Fruit fly (Drosophila melanogaster) whole organism, prepupa: Measurements from ENCODE around the gene CG43345.

Experiments used
- CG10631 ChIP-seq: fragments of 200-800 bp; sonication (Bioruptor generic); optimal IDR thresholded peaks from 2 replicates; lab custom pipeline; 2016; ENCODE audit warnings: missing biosample characterization, missing genetic modification characterization
- CG10669 ChIP-seq: fragments of 200-800 bp; sonication (Bioruptor generic); optimal IDR thresholded peaks from 3 replicates; lab custom pipeline; 2018; ENCODE audit warnings: missing biosample characterization, mild to moderate bottlenecking, missing genetic modification characterization, moderate library complexity
- CG11294 ChIP-seq: fragments of 200-800 bp; sonication (Bioruptor generic); IDR thresholded peaks from 2 replicates; pipeline ENCODE4 v1.3.6; 2022; ENCODE audit warnings: missing biosample characterization, missing genetic modification characterization
- CG11902 ChIP-seq: fragments of 200-800 bp; sonication (Bioruptor generic); optimal IDR thresholded peaks from 3 replicates; lab custom pipeline; 2016; ENCODE audit warnings: missing biosample characterization, missing genetic modification characterization
- CG15336 ChIP-seq: fragments of 200-800 bp; sonication (Bioruptor generic); IDR thresholded peaks from 2 replicates; pipeline ENCODE4 v1.3.6; 2022; ENCODE audit warnings: missing biosample characterization, missing genetic modification characterization
- CG1621 ChIP-seq: fragments of 200-800 bp; sonication (Bioruptor generic); optimal IDR thresholded peaks from 3 replicates; lab custom pipeline; 2018; ENCODE audit warnings: missing biosample characterization, mild to moderate bottlenecking, missing genetic modification characterization
- CG32006 ChIP-seq: fragments of 200-800 bp; sonication (Bioruptor generic); optimal IDR thresholded peaks from 3 replicates; lab custom pipeline; 2017; ENCODE audit warnings: missing biosample characterization, mild to moderate bottlenecking, missing genetic modification characterization
- CG6163 ChIP-seq: fragments of 200-800 bp; sonication (Bioruptor generic); IDR thresholded peaks from 3 replicates; pipeline ENCODE4 v1.3.6; 2022; ENCODE audit warnings: missing biosample characterization, missing genetic modification characterization
- CG6276 ChIP-seq: fragments of 200-800 bp; sonication (Bioruptor generic); optimal IDR thresholded peaks from 2 replicates; lab custom pipeline; 2017; ENCODE audit warnings: missing biosample characterization, mild to moderate bottlenecking, missing genetic modification characterization
- CG6808 ChIP-seq: fragments of 200-800 bp; sonication (Bioruptor generic); optimal IDR thresholded peaks from 3 replicates; lab custom pipeline; 2017; ENCODE audit warnings: missing biosample characterization, missing genetic modification characterization, mild to moderate bottlenecking, moderate library complexity, missing genetic modification reagents
- CG6854 ChIP-seq: fragments of 200-800 bp; sonication (Bioruptor generic); optimal IDR thresholded peaks from 2 replicates; lab custom pipeline; 2017; ENCODE audit warnings: missing biosample characterization, mild to moderate bottlenecking, missing genetic modification characterization
- CG7368 ChIP-seq: fragments of 200-800 bp; sonication (Bioruptor generic); optimal IDR thresholded peaks from 3 replicates; lab custom pipeline; 2016; ENCODE audit warnings: missing biosample characterization, missing genetic modification characterization
- CG8119 ChIP-seq: fragments of 200-800 bp; sonication (Bioruptor generic); IDR thresholded peaks from 3 replicates; pipeline ENCODE4 v1.3.6; 2022; ENCODE audit warnings: missing biosample characterization, missing genetic modification characterization
- Eip75B ChIP-seq: fragments of 200-800 bp; sonication (Bioruptor generic); optimal IDR thresholded peaks from 3 replicates; lab custom pipeline; 2016; ENCODE audit warnings: missing biosample characterization, missing genetic modification characterization
- Eip78C ChIP-seq: fragments of 200-800 bp; sonication (Bioruptor generic); peaks from one replicate; lab custom pipeline; 2016; ENCODE audit warnings: missing biosample characterization, missing genetic modification characterization
- Eip93F ChIP-seq: fragments of 200-800 bp; sonication (Bioruptor generic); optimal IDR thresholded peaks from 2 replicates; lab custom pipeline; 2016; ENCODE audit warnings: missing biosample characterization, mild to moderate bottlenecking, missing genetic modification characterization
- Gug ChIP-seq: fragments of 200-800 bp; sonication (Bioruptor generic); IDR thresholded peaks from 2 replicates; pipeline ENCODE4 v1.3.6; 2022; ENCODE audit warnings: missing biosample characterization, missing genetic modification characterization
- Hr38 ChIP-seq: sonication (Bioruptor generic); optimal IDR thresholded peaks from 2 replicates; lab custom pipeline; 2016; ENCODE audit warnings: missing biosample characterization, missing genetic modification characterization
- Hr39 ChIP-seq: fragments of 200-800 bp; sonication (Bioruptor generic); optimal IDR thresholded peaks from 2 replicates; lab custom pipeline; 2016; ENCODE audit warnings: missing biosample characterization, missing genetic modification characterization
- Met ChIP-seq: fragments of 200-800 bp; sonication (Bioruptor generic); optimal IDR thresholded peaks from 3 replicates; lab custom pipeline; 2016; ENCODE audit warnings: missing biosample characterization, missing genetic modification characterization
- OdsH ChIP-seq: fragments of 200-800 bp; sonication (Bioruptor generic); optimal IDR thresholded peaks from 3 replicates; lab custom pipeline; 2016; ENCODE audit warnings: missing biosample characterization, missing genetic modification characterization
- Smox ChIP-seq: fragments of 200-800 bp; sonication (Bioruptor generic); optimal IDR thresholded peaks from 3 replicates; lab custom pipeline; 2016; ENCODE audit warnings: missing biosample characterization, missing genetic modification characterization
- achi ChIP-seq: fragments of 200-800 bp; sonication (Bioruptor generic); optimal IDR thresholded peaks from 3 replicates; lab custom pipeline; 2016; ENCODE audit warnings: missing biosample characterization, missing genetic modification characterization
- dac ChIP-seq: fragments of 200-800 bp; sonication (Bioruptor generic); optimal IDR thresholded peaks from 2 replicates; lab custom pipeline; 2017; ENCODE audit warnings: missing biosample characterization, mild to moderate bottlenecking, missing genetic modification characterization
- dsx ChIP-seq: fragments of 200-800 bp; optimal IDR thresholded peaks from 3 replicates; lab custom pipeline; 2019; ENCODE audit warnings: missing biosample characterization, mild to moderate bottlenecking, missing genetic modification characterization, moderate library complexity; ENCODE audit not compliant: poor library complexity, severe bottlenecking
- eg ChIP-seq: fragments of 200-800 bp; sonication (Bioruptor generic); IDR thresholded peaks from 3 replicates; pipeline ENCODE4 v1.3.6; 2022; ENCODE audit warnings: missing biosample characterization, missing genetic modification characterization
- fkh ChIP-seq: fragments of 200-800 bp; sonication (Bioruptor generic); optimal IDR thresholded peaks from 3 replicates; lab custom pipeline; 2017; ENCODE audit warnings: missing biosample characterization, mild to moderate bottlenecking, missing genetic modification characterization, moderate library complexity
- lz ChIP-seq: fragments of 200-800 bp; sonication (Bioruptor generic); optimal IDR thresholded peaks from 3 replicates; lab custom pipeline; 2016; ENCODE audit warnings: missing biosample characterization, missing genetic modification characterization
- ss ChIP-seq, 2 experiments: fragments of 200-800 bp; sonication (Bioruptor generic); optimal IDR thresholded peaks; 2 replicates in 1 of 2; 3 replicates in 1 of 2; lab custom pipeline; 2017 to 2018; ENCODE audit warnings: mild to moderate bottlenecking in 2 of 2, missing biosample characterization in 2 of 2, missing genetic modification characterization in 2 of 2, moderate library complexity in 1 of 2
- svp ChIP-seq: fragments of 200-800 bp; sonication (Bioruptor generic); peaks from one replicate; lab custom pipeline; 2016; ENCODE audit warnings: missing biosample characterization, missing genetic modification characterization
- topi ChIP-seq: fragments of 200-800 bp; sonication (Bioruptor generic); optimal IDR thresholded peaks from 3 replicates; lab custom pipeline; 2016; ENCODE audit warnings: missing biosample characterization, missing genetic modification characterization
- vri ChIP-seq: fragments of 200-800 bp; sonication (Bioruptor generic); optimal IDR thresholded peaks from 3 replicates; lab custom pipeline; 2016; ENCODE audit warnings: missing biosample characterization, mild to moderate bottlenecking, missing genetic modification characterization

The CG43345 gene

DNA sequence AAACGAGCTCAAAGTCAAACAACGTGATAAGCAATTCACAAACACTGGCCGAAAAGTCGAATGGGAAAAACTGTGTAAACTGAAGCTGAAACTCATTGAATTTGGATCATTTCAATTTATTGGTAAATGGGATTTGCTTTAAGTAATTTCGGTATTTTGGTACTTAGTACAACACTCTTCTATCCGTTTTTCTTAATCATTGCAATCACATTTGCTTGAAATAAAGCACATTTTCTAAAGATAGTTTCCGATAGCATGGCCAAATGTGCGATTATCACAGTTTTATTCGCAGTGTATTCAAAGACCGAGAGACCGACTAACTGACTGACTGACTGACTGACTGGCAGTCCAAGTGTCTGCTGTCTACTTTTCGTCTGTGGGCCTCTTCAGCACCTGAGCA is 28.1 kb upstream of the CG43345 start (continued):
- TF ChIP-seq Gug (GFP tag; lab: Robert Waterston, UW) (peak; percentile 30; the same call in 1 of the 2 replicates), Hr39 (GFP tag; lab: Kevin White, UChicago) (peak; percentile 65), CG32006 (GFP tag; lab: Kevin White, UChicago) (peak; percentile 73), Met (GFP tag; lab: Kevin White, UChicago) (peak; percentile 23), Hr38 (no peak), dac (GFP tag; lab: Kevin White, UChicago) (no peak), OdsH (GFP tag; lab: Kevin White, UChicago) (peak; percentile 43), eg (GFP tag; lab: Robert Waterston, UW) (0 out of 3 replicates have a peak, but pooled peaks have one; percentile 18), CG10631 (peak; percentile 16), topi (peak; percentile 25), Smox (GFP tag; lab: Kevin White, UChicago) (peak; percentile 26), CG11902 (no peak), CG6808 (GFP tag; lab: Kevin White, UChicago) (no peak), Eip78C (GFP tag; lab: Kevin White, UChicago) (peak; percentile 75), CG15336 (GFP tag; lab: Robert Waterston, UW) (peak; percentile 26; the same call in 1 of the 2 replicates), achi (peak; percentile 33), lz (GFP tag; lab: Kevin White, UChicago) (no peak)

DNA sequence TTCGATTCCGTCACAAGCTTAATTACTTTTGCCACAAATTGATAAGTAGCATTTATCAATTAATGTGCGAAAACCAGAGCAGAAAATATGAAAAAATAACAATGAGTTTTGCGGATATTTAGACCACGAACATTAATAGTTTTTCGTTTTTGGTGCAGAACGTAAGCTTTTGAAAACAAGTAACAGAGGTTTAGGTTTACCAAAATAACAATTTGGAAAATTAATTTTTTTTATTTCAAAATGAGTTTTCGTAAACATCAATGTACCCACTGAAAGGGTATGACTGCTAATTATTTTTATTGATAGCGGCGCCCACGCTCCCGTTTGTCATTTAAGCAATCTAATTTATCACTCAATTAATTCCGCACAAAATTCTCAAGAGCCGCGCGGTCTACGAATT is 26.9 kb upstream of the CG43345 start:
- TF ChIP-seq CG6276 (GFP tag; lab: Kevin White, UChicago) (no peak), vri (GFP tag; lab: Kevin White, UChicago) (no peak), CG1621 (no peak), CG8119 (GFP tag; lab: Robert Waterston, UW) (no peak), CG6163 (GFP tag; lab: Robert Waterston, UW) (no peak)

DNA sequence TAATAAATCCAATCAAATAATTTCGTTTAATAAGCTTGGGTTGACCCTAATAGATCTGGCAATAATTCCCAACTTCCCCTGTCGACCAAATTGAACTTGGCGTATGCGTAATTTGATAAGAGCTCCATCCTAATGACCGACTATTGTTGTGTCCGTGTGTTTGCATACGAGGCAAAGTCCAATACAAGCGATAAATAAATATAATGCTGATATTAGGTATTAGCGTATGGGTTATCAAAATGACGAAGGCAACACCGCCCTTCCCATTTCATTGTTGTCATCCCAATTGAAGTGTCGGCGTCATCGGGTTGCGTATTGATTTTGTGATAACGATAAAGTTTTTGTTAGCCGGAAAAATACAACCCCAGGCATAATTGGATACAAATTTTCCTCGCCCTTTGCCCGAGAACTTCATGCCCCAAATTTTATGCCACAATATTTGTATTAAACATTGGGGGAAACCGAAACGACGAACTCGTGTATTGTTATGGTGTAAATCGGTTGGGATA is 20.9 kb upstream of the CG43345 start:
- TF ChIP-seq fkh (GFP tag; lab: Kevin White, UChicago) (peak; percentile 50), topi (no peak), svp (no peak), Smox (GFP tag; lab: Kevin White, UChicago) (no peak), achi (no peak), CG6163 (GFP tag; lab: Robert Waterston, UW) (no peak), ss (GFP tag; optimal IDR thresholded peaks at IDR 0.05; lab: Kevin White, UChicago) (no peak), Eip75B (GFP tag; lab: Kevin White, UChicago) (no peak)

DNA sequence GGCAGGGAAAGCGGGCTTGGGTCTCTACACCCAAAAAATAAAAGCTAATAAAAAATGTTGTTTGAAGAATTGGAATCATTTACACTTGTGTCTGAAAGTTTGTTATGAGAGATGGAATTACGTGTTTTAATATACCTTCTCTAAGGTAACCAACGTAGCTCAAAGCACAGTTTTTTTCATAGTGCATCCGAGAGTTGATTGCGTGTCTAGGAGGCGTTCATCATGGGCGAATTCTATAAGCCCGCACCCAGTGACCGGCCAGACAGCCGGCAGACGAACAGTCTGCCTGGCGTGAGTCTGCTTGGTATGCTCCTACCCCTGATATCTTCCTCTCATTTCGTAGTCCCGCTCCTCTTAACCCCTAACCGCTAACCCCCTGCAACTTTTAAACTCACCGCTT is 19.4 kb upstream of the CG43345 start:
- TF ChIP-seq ss (GFP tag; optimal IDR thresholded peaks at IDR 0.05; lab: Kevin White, UChicago) (peak in 1 of 2 experiments; percentile 52), CG7368 (GFP tag; lab: Kevin White, UChicago) (no peak)

DNA sequence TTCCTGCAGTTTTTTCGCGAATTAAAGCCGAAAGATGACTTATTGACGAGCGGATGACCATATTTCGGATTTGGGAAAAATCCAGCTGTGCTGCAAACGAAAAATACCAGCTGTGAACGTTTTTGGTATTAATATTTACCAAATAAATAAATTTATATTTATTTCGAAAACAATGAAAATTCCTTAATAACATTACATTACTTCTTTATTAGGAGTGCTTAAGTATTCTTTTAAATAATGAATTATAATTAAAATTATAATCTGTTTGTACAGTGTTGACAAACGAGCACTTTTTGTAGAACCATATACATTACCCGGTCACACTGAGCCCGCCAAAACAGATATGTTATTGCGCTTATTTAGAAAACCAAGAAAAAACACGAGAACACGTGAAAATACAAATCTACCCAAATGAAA is 11.2 kb upstream of the CG43345 start, which contains the start of the genes bur and Mcm10:
bur (minus strand) TSS at position 69 of the 417 bp plus-strand sequence.
Mcm10 (plus strand) TSS at position 319 of the 417 bp plus-strand sequence.
- TF ChIP-seq CG11294 (GFP tag; lab: Robert Waterston, UW), result no peak
- peak; percentile 66 for TF ChIP-seq Eip93F (GFP tag; lab: Kevin White, UChicago)
- no peak for TF ChIP-seq CG7368 (GFP tag; lab: Kevin White, UChicago)
- no peak for TF ChIP-seq CG32006 (GFP tag; lab: Kevin White, UChicago)
- TF ChIP-seq dsx (GFP tag; lab: Kevin White, UChicago), result no peak
- no peak for TF ChIP-seq CG10669 (GFP tag; lab: Kevin White, UChicago)
- TF ChIP-seq Smox (GFP tag; lab: Kevin White, UChicago), result no peak
- TF ChIP-seq, all 60 proteins: peak for 1

DNA sequence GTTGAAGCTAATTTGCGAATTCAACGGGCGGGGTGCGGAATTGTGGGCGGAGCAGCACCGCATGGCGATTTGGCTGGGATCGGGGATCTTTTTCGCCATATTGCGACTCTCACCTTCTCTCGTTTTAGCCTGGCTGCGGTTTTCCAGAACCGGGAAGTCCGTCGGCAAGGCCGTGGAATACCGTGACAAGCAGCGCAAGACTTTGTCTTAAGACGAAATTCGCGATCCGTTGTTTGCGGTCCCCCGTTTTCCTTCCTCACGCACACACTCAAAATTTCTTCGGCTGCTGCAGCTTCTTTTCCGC is 10.8 kb upstream of the CG43345 start:
- TF ChIP-seq fkh (GFP tag; lab: Kevin White, UChicago) (no peak), CG6854 (GFP tag; lab: Kevin White, UChicago) (no peak), CG7368 (GFP tag; lab: Kevin White, UChicago) (no peak)
- TF ChIP-seq, all 60 proteins: peak for 0
